Fruit fly (Drosophila melanogaster) S2 (cell line): ENCODE results near the gene CG31643.

Source experiments
- CG8478 ChIP-seq: fragments of >200 bp; optimal IDR thresholded peaks from 2 replicates; lab custom pipeline; 2018
- CTCF ChIP-seq, 2 experiments: fragments of >200 bp; optimal IDR thresholded peaks; 2 replicates each; lab custom pipeline; 2018

DNA sequence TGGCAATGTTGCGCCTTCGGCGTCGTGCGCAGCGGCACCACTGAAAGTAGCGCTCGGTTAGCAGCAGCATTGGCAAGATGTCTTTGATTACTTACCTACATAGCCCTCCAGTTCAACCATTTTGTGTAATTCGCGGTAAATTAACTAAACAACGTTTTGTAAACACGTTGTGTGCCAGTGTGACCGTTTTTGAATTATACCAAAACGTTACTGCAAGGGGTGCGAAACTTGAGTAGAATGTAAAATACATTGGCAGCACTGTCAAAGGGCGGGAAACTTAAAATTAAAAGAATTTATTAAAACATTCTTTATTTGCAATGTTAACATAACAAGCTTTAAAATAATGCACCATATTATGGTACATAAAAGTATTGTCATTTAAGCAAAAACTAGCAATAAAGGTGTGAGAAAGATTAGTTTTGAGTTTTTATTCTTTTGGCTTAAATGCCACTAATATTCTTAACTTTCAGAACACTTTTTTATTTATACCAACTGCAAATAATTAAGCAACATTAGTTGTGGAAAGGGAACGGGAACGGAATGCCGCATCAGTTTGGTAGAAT is 13.5 kb upstream of the CG31643 start, which contains the start of gene CG9107:
- TF ChIP-seq CTCF (optimal IDR thresholded peaks at IDR 0.05; lab: Kevin White, UChicago) (peak in 1 of 2 experiments; percentile 37), CG8478 (lab: Kevin White, UChicago) (no peak)
